Worm (Caenorhabditis elegans): ENCODE measurements around the gene cpb-2.

- TF ChIP-seq tbx-8 (GFP tag; optimal IDR thresholded peaks at IDR 0.05) (no peak), pha-4 (tag; optimal IDR thresholded peaks at IDR 0.05) (no peak), ztf-11 (tag; optimal IDR thresholded peaks at IDR 0.05) (no peak), elt-3 (tag; optimal IDR thresholded peaks at IDR 0.05) (no peak)
These were observed 31.2 kb downstream of the cpb-2 start for ce11 chrII:6223755-6224154.

All from whole organism, mixed stage, embryonic.